Fruit fly (Drosophila melanogaster) whole organism, embryonic: ENCODE measurements around the gene lectin-37Da.

Experiments
- Awh ChIP-seq: fragments of 200-800 bp; sonication (Bioruptor generic); IDR thresholded peaks from 2 replicates; pipeline ENCODE4, ENCODE4 v1.3.6; 2022; ENCODE audit warnings: missing biosample characterization, missing genetic modification characterization
- BEAF-32 ChIP-seq: fragments of 200-800 bp; sonication (Bioruptor generic); optimal IDR thresholded peaks from 3 replicates; lab custom pipeline; 2017; ENCODE audit warnings: missing biosample characterization, missing genetic modification characterization, mild to moderate bottlenecking, moderate library complexity, missing genetic modification reagents
- BtbVII ChIP-seq: fragments of 200-800 bp; sonication (Bioruptor generic); optimal IDR thresholded peaks from 3 replicates; lab custom pipeline; 2017; ENCODE audit warnings: missing biosample characterization, mild to moderate bottlenecking, missing genetic modification characterization
- CG10209 ChIP-seq: fragments of 200-800 bp; sonication (Bioruptor generic); optimal IDR thresholded peaks from 3 replicates; lab custom pipeline; 2017; ENCODE audit warnings: missing biosample characterization, mild to moderate bottlenecking, missing genetic modification characterization, missing genetic modification reagents
- CG10979 ChIP-seq: fragments of 200-800 bp; sonication (Bioruptor generic); optimal IDR thresholded peaks from 2 replicates; lab custom pipeline; 2018; ENCODE audit warnings: missing biosample characterization, mild to moderate bottlenecking, missing genetic modification characterization, moderate library complexity
- CG11085 ChIP-seq: fragments of 200-800 bp; sonication (Bioruptor generic); IDR thresholded peaks from 2 replicates; pipeline ENCODE4 v1.3.6; 2022; ENCODE audit warnings: missing biosample characterization, missing genetic modification characterization
- CG12236 ChIP-seq: fragments of 200-800 bp; sonication (Bioruptor generic); optimal IDR thresholded peaks from 2 replicates; lab custom pipeline; 2016; ENCODE audit warnings: missing biosample characterization, missing genetic modification characterization
- CG14667 ChIP-seq: fragments of 200-800 bp; sonication (Bioruptor generic); IDR thresholded peaks from 2 replicates; pipeline ENCODE4 v1.3.6; 2022; ENCODE audit warnings: missing biosample characterization, missing genetic modification characterization
- CG1529 ChIP-seq: fragments of 200-800 bp; sonication (Bioruptor generic); optimal IDR thresholded peaks from 3 replicates; lab custom pipeline; 2018; ENCODE audit warnings: missing biosample characterization, missing genetic modification characterization
- CG31441 ChIP-seq: fragments of 200-800 bp; sonication (Bioruptor generic); IDR thresholded peaks from 2 replicates; pipeline ENCODE4 v1.3.6; 2022; ENCODE audit warnings: missing biosample characterization, missing genetic modification characterization
- CG32532 ChIP-seq: fragments of 200-800 bp; sonication (Bioruptor generic); IDR thresholded peaks from 2 replicates; pipeline ENCODE4 v1.3.6; 2022; ENCODE audit warnings: missing biosample characterization, missing genetic modification characterization
- CG3281 ChIP-seq: fragments of 200-800 bp; sonication (Bioruptor generic); optimal IDR thresholded peaks from 3 replicates; lab custom pipeline; 2017; ENCODE audit warnings: missing biosample characterization, mild to moderate bottlenecking, missing genetic modification characterization
- CG3995 ChIP-seq: fragments of 200-800 bp; sonication (Bioruptor generic); optimal IDR thresholded peaks from 3 replicates; lab custom pipeline; 2016; ENCODE audit warnings: missing biosample characterization, missing genetic modification characterization
- CG4360 ChIP-seq: fragments of 200-800 bp; sonication (Bioruptor generic); IDR thresholded peaks from 2 replicates; pipeline ENCODE4 v1.3.6; 2022; ENCODE audit warnings: missing biosample characterization, missing genetic modification characterization
- CG4730 ChIP-seq: fragments of 200-800 bp; sonication (Bioruptor generic); IDR thresholded peaks from 2 replicates; pipeline ENCODE4 v1.3.6; 2022; ENCODE audit warnings: missing biosample characterization, missing genetic modification characterization
- CG5180 ChIP-seq: fragments of 200-800 bp; sonication (Bioruptor generic); optimal IDR thresholded peaks from 3 replicates; lab custom pipeline; 2017; ENCODE audit warnings: missing biosample characterization, missing genetic modification characterization, mild to moderate bottlenecking, moderate library complexity, missing genetic modification reagents
- CG6683 ChIP-seq: fragments of 200-800 bp; sonication (Bioruptor generic); optimal IDR thresholded peaks from 2 replicates; lab custom pipeline; 2017; ENCODE audit warnings: missing biosample characterization, mild to moderate bottlenecking, missing genetic modification characterization, missing genetic modification reagents
- CG6765 ChIP-seq: fragments of 200-800 bp; sonication (Bioruptor generic); optimal IDR thresholded peaks from 3 replicates; lab custom pipeline; 2017; ENCODE audit warnings: missing biosample characterization, mild to moderate bottlenecking, missing genetic modification characterization
- CG7556 ChIP-seq: fragments of 200-800 bp; sonication (Bioruptor generic); optimal IDR thresholded peaks from 2 replicates; lab custom pipeline; 2017; ENCODE audit warnings: missing biosample characterization, mild to moderate bottlenecking, missing genetic modification characterization
- CG7786 ChIP-seq: fragments of 200-800 bp; sonication (Bioruptor generic); optimal IDR thresholded peaks from 2 replicates; lab custom pipeline; 2016; ENCODE audit warnings: missing biosample characterization, missing genetic modification characterization
- CG7987 ChIP-seq: fragments of 200-800 bp; sonication (Bioruptor generic); optimal IDR thresholded peaks from 2 replicates; lab custom pipeline; 2018; ENCODE audit warnings: missing biosample characterization, mild to moderate bottlenecking, missing genetic modification characterization, moderate library complexity
- CG8359 ChIP-seq: fragments of 200-800 bp; sonication (Bioruptor generic); optimal IDR thresholded peaks from 2 replicates; lab custom pipeline; 2017; ENCODE audit warnings: missing biosample characterization, mild to moderate bottlenecking, missing genetic modification characterization, borderline replicate concordance
- CTCF ChIP-seq: fragments of 200-800 bp; sonication (Bioruptor generic); optimal IDR thresholded peaks from 2 replicates; lab custom pipeline; 2017; ENCODE audit warnings: missing biosample characterization, mild to moderate bottlenecking, missing genetic modification characterization, moderate library complexity
- D ChIP-seq, 2 experiments: fragments of 200-800 bp in 1 of 2; fragments of >200 bp in 1 of 2; sonication (Bioruptor generic) in 1 of 2; optimal IDR thresholded peaks; 2 replicates in 1 of 2; 3 replicates in 1 of 2; lab custom pipeline; 2017; ENCODE audit warnings: mild to moderate bottlenecking in 1 of 2, missing biosample characterization in 1 of 2, missing genetic modification characterization in 1 of 2, missing genetic modification reagents in 1 of 2
- Fer3 ChIP-seq: fragments of 200-800 bp; sonication (Bioruptor generic); optimal IDR thresholded peaks from 2 replicates; lab custom pipeline; 2018; ENCODE audit warnings: missing biosample characterization, mild to moderate bottlenecking, missing genetic modification characterization, moderate library complexity
- Hr39 ChIP-seq: fragments of >200 bp; optimal IDR thresholded peaks from 2 replicates; lab custom pipeline; 2017
- Kr ChIP-seq: fragments of 200-800 bp; sonication (Bioruptor generic); optimal IDR thresholded peaks from 2 replicates; lab custom pipeline; 2017; ENCODE audit warnings: missing biosample characterization, mild to moderate bottlenecking, missing genetic modification characterization
- NC2α ChIP-seq: fragments of 200-800 bp; sonication (Bioruptor generic); optimal IDR thresholded peaks from 2 replicates; lab custom pipeline; 2016; ENCODE audit warnings: missing biosample characterization, missing genetic modification characterization
- Opbp ChIP-seq: fragments of 200-800 bp; sonication (Bioruptor generic); IDR thresholded peaks from 3 replicates; pipeline ENCODE4 v1.3.6; 2022; ENCODE audit warnings: missing biosample characterization, missing genetic modification characterization; ENCODE audit not compliant: partially characterized antibody
- Sin3A ChIP-seq: fragments of >200 bp; optimal IDR thresholded peaks from 2 replicates; lab custom pipeline; 2018
- Vsx1 ChIP-seq: fragments of 200-800 bp; sonication (Bioruptor generic); optimal IDR thresholded peaks from 2 replicates; lab custom pipeline; 2017; ENCODE audit warnings: missing biosample characterization, mild to moderate bottlenecking, missing genetic modification characterization, missing genetic modification reagents
- al ChIP-seq: fragments of 200-800 bp; sonication (Bioruptor generic); IDR thresholded peaks from 2 replicates; pipeline ENCODE4 v1.3.6; 2022; ENCODE audit warnings: missing biosample characterization, missing genetic modification characterization
- aop ChIP-seq: fragments of 200-800 bp; sonication (Bioruptor generic); IDR thresholded peaks from 2 replicates; pipeline ENCODE4 v1.3.6; 2022; ENCODE audit warnings: missing biosample characterization, missing genetic modification characterization
- croc ChIP-seq: fragments of 200-800 bp; sonication (Bioruptor generic); conservative IDR thresholded peaks from 3 replicates; pipeline ENCODE4 v1.3.6; 2022; ENCODE audit warnings: missing biosample characterization, missing genetic modification characterization
- crp ChIP-seq, 2 experiments: fragments of 200-800 bp; sonication (Bioruptor generic); optimal IDR thresholded peaks; 2 replicates in 1 of 2; 3 replicates in 1 of 2; lab custom pipeline; 2017; ENCODE audit warnings: missing biosample characterization in 2 of 2, missing genetic modification characterization in 2 of 2, mild to moderate bottlenecking in 1 of 2, moderate library complexity in 1 of 2
- ewg ChIP-seq: fragments of 200-800 bp; sonication (Bioruptor generic); optimal IDR thresholded peaks from 3 replicates; lab custom pipeline; 2017; ENCODE audit warnings: mild to moderate bottlenecking, missing biosample characterization, missing genetic modification reagents, missing genetic modification characterization
- ftz-f1 ChIP-seq: fragments of 200-800 bp; sonication (Bioruptor generic); optimal IDR thresholded peaks from 2 replicates; lab custom pipeline; 2016; ENCODE audit warnings: missing biosample characterization, missing genetic modification characterization
- lola ChIP-seq, 3 experiments: fragments of >200 bp in 2 of 3; fragments of 200-800 bp in 1 of 3; sonication (Bioruptor generic) in 1 of 3; optimal IDR thresholded peaks; 2 replicates each; lab custom pipeline; 2017 to 2019; ENCODE audit warnings: missing biosample characterization in 3 of 3, missing genetic modification characterization in 3 of 3, mild to moderate bottlenecking in 1 of 3, moderate library complexity in 1 of 3
- luna ChIP-seq: fragments of 200-800 bp; sonication (Bioruptor generic); optimal IDR thresholded peaks from 2 replicates; lab custom pipeline; 2016; ENCODE audit warnings: missing biosample characterization, missing genetic modification characterization
- pzg ChIP-seq: fragments of 200-800 bp; sonication (Bioruptor generic); optimal IDR thresholded peaks from 3 replicates; lab custom pipeline; 2018; ENCODE audit warnings: missing biosample characterization, mild to moderate bottlenecking, missing genetic modification characterization, moderate library complexity
- ro ChIP-seq: fragments of 200-800 bp; sonication (Bioruptor generic); IDR thresholded peaks from 2 replicates; pipeline ENCODE4 v1.3.6; 2022; ENCODE audit warnings: missing biosample characterization, missing genetic modification characterization
- sd ChIP-seq: fragments of 200-800 bp; sonication (Bioruptor generic); optimal IDR thresholded peaks from 3 replicates; lab custom pipeline; 2018; ENCODE audit warnings: missing biosample characterization, mild to moderate bottlenecking, missing genetic modification characterization, moderate library complexity
- seq ChIP-seq: fragments of 200-800 bp; sonication (Bioruptor generic); IDR thresholded peaks from 2 replicates; pipeline ENCODE4 v1.3.6; 2022; ENCODE audit warnings: missing biosample characterization, missing genetic modification characterization
- sim ChIP-seq: fragments of 200-800 bp; sonication (Bioruptor generic); IDR thresholded peaks from 2 replicates; pipeline ENCODE4 v1.3.6; 2022; ENCODE audit warnings: missing biosample characterization, missing genetic modification characterization
- trh ChIP-seq: fragments of 200-800 bp; sonication (Bioruptor generic); optimal IDR thresholded peaks from 2 replicates; lab custom pipeline; 2016; ENCODE audit warnings: missing biosample characterization, missing genetic modification characterization
- unpg ChIP-seq: fragments of 200-800 bp; sonication (Bioruptor generic); optimal IDR thresholded peaks from 3 replicates; lab custom pipeline; 2018; ENCODE audit warnings: missing biosample characterization, mild to moderate bottlenecking, missing genetic modification characterization, moderate library complexity
- vfl ChIP-seq: fragments of 200-800 bp; sonication (Bioruptor generic); optimal IDR thresholded peaks from 2 replicates; lab custom pipeline; 2016; ENCODE audit warnings: missing biosample characterization, missing genetic modification characterization
- zfh2 ChIP-seq: fragments of 200-800 bp; sonication (Bioruptor generic); optimal IDR thresholded peaks from 2 replicates; lab custom pipeline; 2016; ENCODE audit warnings: missing biosample characterization, missing genetic modification characterization

The lectin-37Da gene

DNA sequence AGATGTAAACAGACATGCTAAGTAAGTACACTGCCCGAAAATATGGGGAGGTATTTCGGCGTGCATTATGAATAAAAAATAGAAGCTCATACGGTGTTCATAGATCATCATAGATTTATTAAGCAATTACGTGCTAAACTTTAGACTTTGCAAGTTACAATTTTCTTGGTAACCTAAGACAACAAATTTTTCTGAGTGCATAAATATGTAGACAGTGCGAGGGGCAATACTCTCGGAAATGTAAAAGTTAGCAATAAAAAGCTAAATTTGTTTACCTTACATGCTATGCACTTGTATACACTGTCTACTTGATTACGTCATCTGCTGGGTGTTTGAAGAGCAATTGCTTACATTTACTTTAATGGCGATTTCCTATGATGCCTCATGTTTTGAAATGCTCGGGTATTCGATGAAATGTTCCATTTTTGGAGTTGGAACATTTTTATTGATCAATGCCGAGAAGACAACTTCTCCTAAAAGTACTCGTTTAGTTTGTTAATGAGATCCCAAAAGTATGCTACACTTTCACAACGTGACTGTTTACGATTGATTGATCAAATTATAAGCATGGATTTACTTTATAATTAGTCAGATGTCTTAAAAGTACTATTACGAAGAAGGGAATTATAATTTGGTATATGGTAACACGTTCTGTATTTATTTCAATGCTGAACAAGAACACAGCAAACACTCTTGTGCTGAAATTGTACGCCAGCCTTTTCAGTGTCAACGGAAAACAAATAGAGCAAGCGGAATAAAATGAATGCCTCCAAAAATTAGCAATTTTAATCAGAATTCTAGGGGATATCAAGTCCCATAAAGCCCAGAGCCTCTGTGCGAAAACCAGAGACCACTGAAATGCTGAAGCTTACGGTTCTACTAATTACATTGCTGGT, 1.3 kb upstream of the lectin-37Da start, which contains the start of gene Lectin-galC1 (continued):
- peak; percentile 78 for TF ChIP-seq croc (GFP tag; lab: Robert Waterston, UW)
- 0 out of 2 replicates have a peak, but pooled peaks have one; percentile 41 for TF ChIP-seq CG11085
- peak; percentile 80 for TF ChIP-seq CG4730 (GFP tag; lab: Robert Waterston, UW)
- peak; percentile 88 for TF ChIP-seq seq (GFP tag; lab: Robert Waterston, UW)
- TF ChIP-seq CG6683 = peak; percentile 60
- no peak for TF ChIP-seq D (optimal IDR thresholded peaks at IDR 0.05; lab: Kevin White, UChicago)
- TF ChIP-seq D (GFP tag; optimal IDR thresholded peaks at IDR 0.05; lab: Kevin White, UChicago) = peak; percentile 87
- no peak for TF ChIP-seq CG6765
- TF ChIP-seq Awh (GFP tag; lab: Robert Waterston, UW) = peak; percentile 92
- peak; percentile 80 for TF ChIP-seq CG7556
- TF ChIP-seq CTCF = peak; percentile 54
- peak in 1 of 3 experiments; percentile 83 for TF ChIP-seq lola (GFP tag; optimal IDR thresholded peaks at IDR 0.05; lab: Kevin White, UChicago)
- peak; percentile 50 for TF ChIP-seq vfl
- peak; percentile 86 for TF ChIP-seq CG1529
- TF ChIP-seq ewg = peak; percentile 81
- peak; percentile 48; the same call in 1 of the 2 replicates for TF ChIP-seq CG4360 (GFP tag; lab: Robert Waterston, UW)
- no peak; the same call in 1 of the 2 replicates for TF ChIP-seq ro (GFP tag; lab: Robert Waterston, UW)
- peak in 1 of 2 experiments; percentile 52 for TF ChIP-seq crp (GFP tag; optimal IDR thresholded peaks at IDR 0.05; lab: Kevin White, UChicago)
- TF ChIP-seq CG7987 = peak; percentile 8
- peak; percentile 12 for TF ChIP-seq zfh2 (GFP tag; lab: Kevin White, UChicago)
- peak; percentile 90 for TF ChIP-seq CG10979 (tag; lab: Kevin White, UChicago)
- peak; percentile 81 for TF ChIP-seq sd
- TF ChIP-seq Vsx1 = peak; percentile 53
- TF ChIP-seq trh (GFP tag; lab: Kevin White, UChicago) = peak; percentile 74
- peak; percentile 46; the same call in 1 of the 2 replicates for TF ChIP-seq al
- TF ChIP-seq CG3995 (GFP tag; lab: Kevin White, UChicago) = peak; percentile 0
- peak; percentile 85 for TF ChIP-seq NC2α (GFP tag; lab: Kevin White, UChicago)
- peak; percentile 93 for TF ChIP-seq unpg (GFP tag; lab: Kevin White, UChicago)
- TF ChIP-seq CG8359 (GFP tag; lab: Kevin White, UChicago) = peak; percentile 68
- peak; percentile 63; the same call in 1 of the 2 replicates for TF ChIP-seq aop (GFP tag; lab: Robert Waterston, UW)
- peak; percentile 74 for TF ChIP-seq CG7786
- TF ChIP-seq ftz-f1 (GFP tag; lab: Kevin White, UChicago) = no peak
- peak; percentile 90 for TF ChIP-seq CG31441 (GFP tag; lab: Robert Waterston, UW)
- peak; percentile 87 for TF ChIP-seq CG10209
- TF ChIP-seq CG5180 (GFP tag; lab: Kevin White, UChicago) = peak; percentile 76
- peak; percentile 76; the same call in 1 of the 2 replicates for TF ChIP-seq CG14667 (GFP tag; lab: Robert Waterston, UW)
- peak; percentile 74 for TF ChIP-seq CG32532 (GFP tag; lab: Robert Waterston, UW)
- no peak for TF ChIP-seq Opbp (GFP tag; lab: Robert Waterston, UW)
- TF ChIP-seq luna (GFP tag; lab: Kevin White, UChicago) = no peak
- no peak for TF ChIP-seq Kr (GFP tag; lab: Kevin White, UChicago)
- no peak for TF ChIP-seq Hr39
- TF ChIP-seq sim (GFP tag; lab: Robert Waterston, UW) = peak; percentile 79
- TF ChIP-seq CG3281 = peak; percentile 71
- no peak for TF ChIP-seq BEAF-32 (GFP tag; lab: Kevin White, UChicago)
- peak; percentile 80 for TF ChIP-seq Fer3
- TF ChIP-seq BtbVII = peak; percentile 81
- no peak for TF ChIP-seq pzg (GFP tag; lab: Kevin White, UChicago)
- TF ChIP-seq Sin3A = no peak
- peak; percentile 86 for TF ChIP-seq CG12236
